Fruit fly (Drosophila melanogaster): ENCODE results near the gene Caper.

dm6 chr2L:7026308-7026707 is 6.2 kb upstream of the Caper start:
- TF ChIP-seq kay (GFP tag; ENCODE audit: borderline replicate concordance) (no peak), CG14711 (tag; optimal IDR thresholded peaks at IDR 0.05) (no peak), CG5204 (GFP tag; optimal IDR thresholded peaks at IDR 0.05) (no peak), CG12768 (GFP tag; optimal IDR thresholded peaks at IDR 0.05) (no peak)
